Fruit fly (Drosophila melanogaster) whole organism, embryonic: Measurements from ENCODE around the gene CG44174.

Source experiments
- Atf3 ChIP-seq: fragments of 200-800 bp; sonication (Bioruptor generic); optimal IDR thresholded peaks from 3 replicates; lab custom pipeline; 2016; ENCODE audit warnings: missing biosample characterization, missing genetic modification characterization
- Bgb ChIP-seq: fragments of 200-800 bp; sonication (Bioruptor generic); IDR thresholded peaks from 2 replicates; pipeline ENCODE4 v1.3.6; 2022; ENCODE audit warnings: missing biosample characterization, missing genetic modification characterization; ENCODE audit not compliant: partially characterized antibody
- Blimp-1 ChIP-seq: fragments of 200-800 bp; sonication (Bioruptor generic); optimal IDR thresholded peaks from 3 replicates; lab custom pipeline; 2018; ENCODE audit warnings: missing biosample characterization, missing genetic modification characterization, mild to moderate bottlenecking, moderate library complexity, missing genetic modification reagents
- Bteb2 ChIP-seq: fragments of 200-800 bp; sonication (Bioruptor generic); optimal IDR thresholded peaks from 2 replicates; lab custom pipeline; 2016; ENCODE audit warnings: missing biosample characterization, missing genetic modification characterization
- CG10267 ChIP-seq: fragments of 200-800 bp; sonication (Bioruptor generic); optimal IDR thresholded peaks from 2 replicates; lab custom pipeline; 2018; ENCODE audit warnings: missing biosample characterization, mild to moderate bottlenecking, missing genetic modification characterization, moderate library complexity
- CG10431 ChIP-seq: fragments of 200-800 bp; sonication (Bioruptor generic); optimal IDR thresholded peaks from 3 replicates; lab custom pipeline; 2018; ENCODE audit warnings: missing biosample characterization, mild to moderate bottlenecking, missing genetic modification characterization
- CG11398 ChIP-seq: fragments of 200-800 bp; sonication (Bioruptor generic); optimal IDR thresholded peaks from 2 replicates; lab custom pipeline; 2016; ENCODE audit warnings: missing biosample characterization, missing genetic modification characterization
- CG11456 ChIP-seq: fragments of 200-800 bp; sonication (Bioruptor generic); IDR thresholded peaks from 3 replicates; pipeline ENCODE4 v1.3.6; 2022; ENCODE audit warnings: missing biosample characterization, missing genetic modification characterization
- CG11695 ChIP-seq: fragments of 200-800 bp; sonication (Bioruptor generic); IDR thresholded peaks from 3 replicates; pipeline ENCODE4 v1.3.6; 2022; ENCODE audit warnings: missing biosample characterization, missing genetic modification characterization
- CG12391 ChIP-seq: fragments of 200-800 bp; sonication (Bioruptor generic); optimal IDR thresholded peaks from 3 replicates; lab custom pipeline; 2018; ENCODE audit warnings: missing biosample characterization, mild to moderate bottlenecking, missing genetic modification characterization, moderate library complexity
- CG15696 ChIP-seq: fragments of 200-800 bp; sonication (Bioruptor generic); optimal IDR thresholded peaks from 2 replicates; lab custom pipeline; 2019; ENCODE audit warnings: missing biosample characterization, mild to moderate bottlenecking, missing genetic modification characterization, moderate library complexity
- CG18011 ChIP-seq: fragments of 200-800 bp; sonication (Bioruptor generic); optimal IDR thresholded peaks from 2 replicates; lab custom pipeline; 2017; ENCODE audit warnings: missing biosample characterization, missing genetic modification characterization, mild to moderate bottlenecking, moderate library complexity, missing genotype
- CG1832 ChIP-seq: fragments of 200-800 bp; sonication (Bioruptor generic); optimal IDR thresholded peaks from 2 replicates; lab custom pipeline; 2017; ENCODE audit warnings: missing biosample characterization, mild to moderate bottlenecking, missing genetic modification characterization, inconsistent platforms
- CG2199 ChIP-seq: fragments of 200-800 bp; sonication (Bioruptor generic); IDR thresholded peaks from 3 replicates; pipeline ENCODE4 v1.3.6; 2022; ENCODE audit warnings: missing biosample characterization, missing genetic modification characterization
- CG30431 ChIP-seq: fragments of 200-800 bp; sonication (Bioruptor generic); optimal IDR thresholded peaks from 2 replicates; lab custom pipeline; 2017; ENCODE audit warnings: missing biosample characterization, missing genetic modification characterization
- CG3995 ChIP-seq: fragments of 200-800 bp; sonication (Bioruptor generic); optimal IDR thresholded peaks from 3 replicates; lab custom pipeline; 2016; ENCODE audit warnings: missing biosample characterization, missing genetic modification characterization
- CG4404 ChIP-seq: fragments of 200-800 bp; sonication (Bioruptor generic); IDR thresholded peaks from 2 replicates; pipeline ENCODE4 v1.3.6; 2022; ENCODE audit warnings: missing biosample characterization, missing genetic modification characterization
- CG4730 ChIP-seq: fragments of 200-800 bp; sonication (Bioruptor generic); IDR thresholded peaks from 2 replicates; pipeline ENCODE4 v1.3.6; 2022; ENCODE audit warnings: missing biosample characterization, missing genetic modification characterization
- CG4820 ChIP-seq: fragments of 200-800 bp; sonication (Bioruptor generic); optimal IDR thresholded peaks from 3 replicates; lab custom pipeline; 2016; ENCODE audit warnings: missing biosample characterization, missing genetic modification characterization
- CG6254 ChIP-seq: fragments of 200-800 bp; sonication (Bioruptor generic); optimal IDR thresholded peaks from 3 replicates; lab custom pipeline; 2017; ENCODE audit warnings: mild to moderate bottlenecking, missing biosample characterization, missing genetic modification reagents, missing genetic modification characterization
- CG6654 ChIP-seq: fragments of 200-800 bp; sonication (Bioruptor generic); optimal IDR thresholded peaks from 2 replicates; lab custom pipeline; 2017; ENCODE audit warnings: missing biosample characterization, mild to moderate bottlenecking, missing genetic modification characterization
- CG6791 ChIP-seq: fragments of 200-800 bp; sonication (Bioruptor generic); IDR thresholded peaks from 3 replicates; pipeline ENCODE4 v1.3.6; 2022; ENCODE audit warnings: missing biosample characterization, missing genetic modification characterization; ENCODE audit not compliant: partially characterized antibody
- CG7786 ChIP-seq: fragments of 200-800 bp; sonication (Bioruptor generic); optimal IDR thresholded peaks from 2 replicates; lab custom pipeline; 2016; ENCODE audit warnings: missing biosample characterization, missing genetic modification characterization
- CG8089 ChIP-seq: fragments of 200-800 bp; sonication (Bioruptor generic); optimal IDR thresholded peaks from 3 replicates; lab custom pipeline; 2016; ENCODE audit warnings: missing biosample characterization, missing genetic modification characterization
- CG9215 ChIP-seq: fragments of 200-800 bp; sonication (Bioruptor generic); IDR thresholded peaks from 2 replicates; pipeline ENCODE4 v1.3.6; 2022; ENCODE audit warnings: missing biosample characterization, missing genetic modification characterization
- Doc2 ChIP-seq: fragments of 200-800 bp; sonication (Bioruptor generic); IDR thresholded peaks from 2 replicates; pipeline ENCODE4 v1.3.6; 2022; ENCODE audit warnings: missing biosample characterization, missing genetic modification characterization
- Elba2 ChIP-seq: fragments of 200-800 bp; sonication (Bioruptor generic); optimal IDR thresholded peaks from 3 replicates; lab custom pipeline; 2016; ENCODE audit warnings: missing biosample characterization, missing genetic modification characterization
- Ets97D ChIP-seq: fragments of 200-800 bp; sonication (Bioruptor generic); optimal IDR thresholded peaks from 3 replicates; lab custom pipeline; 2016; ENCODE audit warnings: missing biosample characterization, missing genetic modification characterization
- Hmx ChIP-seq: fragments of 200-800 bp; sonication (Bioruptor generic); optimal IDR thresholded peaks from 2 replicates; lab custom pipeline; 2016; ENCODE audit warnings: missing biosample characterization, missing genetic modification characterization
- Hr39 ChIP-seq: fragments of >200 bp; optimal IDR thresholded peaks from 2 replicates; lab custom pipeline; 2017
- Pdp1 ChIP-seq, 2 experiments: fragments of 200-800 bp; sonication (Bioruptor generic); optimal IDR thresholded peaks; 3 replicates each; lab custom pipeline; 2016; ENCODE audit warnings: missing biosample characterization in 2 of 2, missing genetic modification characterization in 2 of 2, mild to moderate bottlenecking in 1 of 2, moderate library complexity in 1 of 2
- Ssrp ChIP-seq: fragments of 200-800 bp; sonication (Bioruptor generic); optimal IDR thresholded peaks from 2 replicates; lab custom pipeline; 2018; ENCODE audit warnings: missing biosample characterization, mild to moderate bottlenecking, missing genetic modification characterization, moderate library complexity
- Xbp1 ChIP-seq: fragments of 200-800 bp; sonication (Bioruptor generic); optimal IDR thresholded peaks from 3 replicates; lab custom pipeline; 2016; ENCODE audit warnings: missing biosample characterization, mild to moderate bottlenecking, missing genetic modification characterization
- al ChIP-seq: fragments of 200-800 bp; sonication (Bioruptor generic); IDR thresholded peaks from 2 replicates; pipeline ENCODE4 v1.3.6; 2022; ENCODE audit warnings: missing biosample characterization, missing genetic modification characterization
- ase ChIP-seq: fragments of 200-800 bp; sonication (Bioruptor generic); IDR thresholded peaks from 3 replicates; pipeline ENCODE4 v1.3.6; 2022; ENCODE audit warnings: missing biosample characterization, missing genetic modification characterization
- bbx ChIP-seq: fragments of 200-800 bp; sonication (Bioruptor generic); IDR thresholded peaks from 2 replicates; pipeline ENCODE4 v1.3.6; 2022; ENCODE audit warnings: missing biosample characterization, missing genetic modification characterization; ENCODE audit not compliant: partially characterized antibody
- bcd ChIP-seq: fragments of 200-800 bp; sonication (Bioruptor generic); optimal IDR thresholded peaks from 2 replicates; lab custom pipeline; 2017; ENCODE audit warnings: missing biosample characterization, mild to moderate bottlenecking, missing genetic modification characterization
- chinmo ChIP-seq: fragments of 200-800 bp; sonication (Bioruptor generic); IDR thresholded peaks from 4 replicates; pipeline ENCODE4 v1.3.6; 2022; ENCODE audit warnings: missing biosample characterization, missing genetic modification characterization; ENCODE audit not compliant: partially characterized antibody
- dmrt11E ChIP-seq: fragments of 200-800 bp; sonication (Bioruptor generic); optimal IDR thresholded peaks from 3 replicates; lab custom pipeline; 2018; ENCODE audit warnings: missing biosample characterization, mild to moderate bottlenecking, missing genetic modification characterization, moderate library complexity
- gcm ChIP-seq: fragments of 200-800 bp; sonication (Bioruptor generic); optimal IDR thresholded peaks from 2 replicates; lab custom pipeline; 2019; ENCODE audit warnings: missing biosample characterization, mild to moderate bottlenecking, missing genetic modification characterization, moderate library complexity
- gem ChIP-seq: fragments of 200-800 bp; sonication (Bioruptor generic); optimal IDR thresholded peaks from 2 replicates; lab custom pipeline; 2019; ENCODE audit warnings: missing biosample characterization, mild to moderate bottlenecking, missing genetic modification characterization, moderate library complexity
- grau ChIP-seq: fragments of 200-800 bp; optimal IDR thresholded peaks from 3 replicates; lab custom pipeline; 2019; ENCODE audit warnings: missing biosample characterization, mild to moderate bottlenecking, missing genetic modification characterization, moderate library complexity
- lilli ChIP-seq: fragments of 200-800 bp; sonication (Bioruptor generic); optimal IDR thresholded peaks from 3 replicates; lab custom pipeline; 2016; ENCODE audit warnings: missing biosample characterization, missing genetic modification characterization
- lola ChIP-seq, 3 experiments: fragments of >200 bp in 2 of 3; fragments of 200-800 bp in 1 of 3; sonication (Bioruptor generic) in 1 of 3; optimal IDR thresholded peaks; 2 replicates each; lab custom pipeline; 2017 to 2019; ENCODE audit warnings: missing biosample characterization in 3 of 3, missing genetic modification characterization in 3 of 3, mild to moderate bottlenecking in 1 of 3, moderate library complexity in 1 of 3
- onecut ChIP-seq: fragments of 200-800 bp; sonication (Bioruptor generic); IDR thresholded peaks from 2 replicates; pipeline ENCODE4 v1.3.6; 2022; ENCODE audit warnings: missing biosample characterization, missing genetic modification characterization
- phol ChIP-seq: fragments of 200-800 bp; sonication (Bioruptor generic); optimal IDR thresholded peaks from 3 replicates; lab custom pipeline; 2018; ENCODE audit warnings: missing biosample characterization, mild to moderate bottlenecking, missing genetic modification characterization, moderate library complexity
- sens ChIP-seq: fragments of 200-800 bp; sonication (Bioruptor generic); peaks from one replicate; lab custom pipeline; 2016; ENCODE audit warnings: missing biosample characterization, missing genetic modification characterization
- tin ChIP-seq: fragments of 200-800 bp; sonication (Bioruptor generic); optimal IDR thresholded peaks from 3 replicates; lab custom pipeline; 2016; ENCODE audit warnings: missing biosample characterization, missing genetic modification characterization
- trem ChIP-seq: fragments of 200-800 bp; optimal IDR thresholded peaks from 3 replicates; lab custom pipeline; 2019; ENCODE audit warnings: missing biosample characterization, mild to moderate bottlenecking, missing genetic modification characterization, moderate library complexity
- unc-4 ChIP-seq: fragments of 200-800 bp; sonication (Bioruptor generic); IDR thresholded peaks from 2 replicates; pipeline ENCODE4 v1.3.6; 2022; ENCODE audit warnings: missing biosample characterization, missing genetic modification characterization; ENCODE audit not compliant: partially characterized antibody

The CG44174 gene

DNA sequence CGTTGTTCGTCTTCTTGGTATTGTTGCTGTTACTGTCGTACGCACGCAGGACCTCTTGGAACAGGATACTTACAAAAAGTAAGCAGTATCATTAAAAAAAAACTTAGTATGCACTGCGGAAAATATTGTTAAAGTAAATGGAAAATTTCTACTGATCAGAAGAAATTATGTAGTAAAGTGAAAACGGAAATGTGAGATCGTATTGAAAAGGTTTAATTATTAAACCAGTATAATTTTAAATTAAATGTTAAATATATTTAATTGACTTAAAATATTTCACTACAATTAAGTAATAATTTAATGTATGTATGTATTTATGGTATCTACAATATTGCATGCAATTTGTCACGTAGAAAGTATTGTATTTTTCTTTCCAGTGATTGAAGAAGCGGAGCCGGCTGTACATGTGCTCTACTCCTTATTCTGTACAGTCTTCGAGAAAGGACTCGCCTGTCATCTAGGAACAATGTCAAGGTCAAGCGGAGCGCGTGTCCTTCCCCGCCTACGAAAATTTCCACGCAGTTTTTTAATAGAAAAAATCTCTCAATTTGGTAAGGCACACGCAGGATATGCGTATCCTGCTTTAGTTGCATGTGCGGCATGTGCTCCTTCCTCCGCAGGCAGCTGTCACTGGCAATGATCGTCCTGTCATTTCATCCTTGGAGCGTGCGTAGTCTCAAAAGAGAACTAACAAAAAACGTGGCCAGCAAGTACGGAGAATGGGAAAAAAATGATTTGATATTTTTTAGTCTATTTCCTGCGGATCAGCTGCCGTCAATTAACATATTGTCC is 46.2 kb upstream of the CG44174 start (continued):
- TF ChIP-seq Hmx, result no peak
- no peak for TF ChIP-seq CG30431
- TF ChIP-seq CG3995 (GFP tag; lab: Kevin White, UChicago), result no peak
- TF ChIP-seq al (GFP tag; lab: Robert Waterston, UW), result no peak
- TF ChIP-seq CG6254 (GFP tag; lab: Kevin White, UChicago), result no peak
- no peak for TF ChIP-seq ase
- no peak for TF ChIP-seq Pdp1 (GFP tag; optimal IDR thresholded peaks at IDR 0.05; lab: Kevin White, UChicago)
- no peak for TF ChIP-seq CG4820 (GFP tag; lab: Kevin White, UChicago)
- no peak for TF ChIP-seq CG1832 (GFP tag; lab: Kevin White, UChicago)
- no peak for TF ChIP-seq CG18011 (GFP tag; lab: Kevin White, UChicago)
- TF ChIP-seq CG6654 (GFP tag; lab: Kevin White, UChicago), result no peak
- no peak for TF ChIP-seq CG11695 (GFP tag; lab: Robert Waterston, UW)
- peak; percentile 85 for TF ChIP-seq CG15696
- peak; percentile 93 for TF ChIP-seq CG4404 (GFP tag; lab: Robert Waterston, UW)
- TF ChIP-seq tin, result no peak
- no peak for TF ChIP-seq CG8089
- TF ChIP-seq chinmo (GFP tag; lab: Robert Waterston, UW), result no peak
- TF ChIP-seq CG11398 (GFP tag; lab: Kevin White, UChicago), result no peak
- peak; percentile 47 for TF ChIP-seq CG10267 (tag; lab: Kevin White, UChicago)
- TF ChIP-seq Bteb2 (GFP tag; lab: Kevin White, UChicago), result no peak
- TF ChIP-seq bbx (GFP tag; lab: Robert Waterston, UW), result no peak
- TF ChIP-seq gem (tag; lab: Kevin White, UChicago), result peak; percentile 34
- no peak for TF ChIP-seq CG10431 (GFP tag; lab: Kevin White, UChicago)
- no peak for TF ChIP-seq Ets97D (GFP tag; lab: Kevin White, UChicago)
- TF ChIP-seq Elba2 (GFP tag; lab: Kevin White, UChicago), result peak; percentile 7
- no peak for TF ChIP-seq CG7786 (GFP tag; lab: Kevin White, UChicago)
- no peak for TF ChIP-seq Atf3 (GFP tag; lab: Kevin White, UChicago)
- TF ChIP-seq lola (GFP tag; optimal IDR thresholded peaks at IDR 0.05; lab: Kevin White, UChicago), result peak in 1 of 3 experiments; percentile 53
- TF ChIP-seq CG9215, result no peak
- TF ChIP-seq CG11456, result no peak
- TF ChIP-seq phol (tag; lab: Kevin White, UChicago), result peak; percentile 12
- no peak for TF ChIP-seq unc-4 (GFP tag; lab: Robert Waterston, UW)
- peak; percentile 6 for TF ChIP-seq sens (GFP tag; lab: Kevin White, UChicago)
- TF ChIP-seq CG6791 (GFP tag; lab: Robert Waterston, UW), result no peak
- no peak for TF ChIP-seq lilli (GFP tag; lab: Kevin White, UChicago)
- TF ChIP-seq bcd (GFP tag; lab: Kevin White, UChicago), result no peak
- peak; percentile 12 for TF ChIP-seq CG12391 (tag; lab: Kevin White, UChicago)
- no peak for TF ChIP-seq CG2199 (GFP tag; lab: Robert Waterston, UW)
- peak; percentile 6 for TF ChIP-seq grau (tag; lab: Kevin White, UChicago)
- TF ChIP-seq gcm (GFP tag; lab: Kevin White, UChicago), result no peak
- TF ChIP-seq Xbp1 (GFP tag; lab: Kevin White, UChicago), result no peak
- TF ChIP-seq Doc2 (GFP tag; lab: Robert Waterston, UW), result no peak
- no peak for TF ChIP-seq Hr39
- TF ChIP-seq dmrt11E (tag; lab: Kevin White, UChicago), result peak; percentile 69
- no peak for TF ChIP-seq onecut (GFP tag; lab: Robert Waterston, UW)
- TF ChIP-seq trem (tag; lab: Kevin White, UChicago), result peak; percentile 18
- no peak for TF ChIP-seq Blimp-1 (GFP tag; lab: Kevin White, UChicago)
- no peak for TF ChIP-seq Bgb (GFP tag; lab: Robert Waterston, UW)
- no peak for TF ChIP-seq CG4730 (GFP tag; lab: Robert Waterston, UW)
- no peak for TF ChIP-seq Ssrp (tag; lab: Kevin White, UChicago)
